Worm (Caenorhabditis elegans) whole organism, early embryonic: Measurements from ENCODE around the gene str-231.
A peak's percentile ranks its signal among the peaks of the same experiment; 100 is the strongest.
"Not testable (repeated sequence)": the region's sequence is repeated elsewhere in the genome, so short reads cannot be mapped to it uniquely, and the experiment has no call there.

Source experiments
- F13C5.2 ChIP-seq: sonication (generic microtip); optimal IDR thresholded peaks from 2 replicates; lab custom pipeline; 2017; ENCODE audit warnings: mild to moderate bottlenecking, missing genetic modification characterization, inconsistent platforms, missing compliant biosample characterization
- aly-1 ChIP-seq: sonication (generic microtip); optimal IDR thresholded peaks from 2 replicates; lab custom pipeline; 2016; ENCODE audit warnings: missing genetic modification characterization, missing compliant biosample characterization
- ama-1 ChIP-seq: fragments of 150-350 bp; optimal IDR thresholded peaks from 2 replicates; lab custom pipeline; 2014
- ceh-36 ChIP-seq: sonication (generic microtip); optimal IDR thresholded peaks from 2 replicates; lab custom pipeline; 2016; ENCODE audit warnings: missing genetic modification characterization, inconsistent platforms, missing compliant biosample characterization
- flt-1 ChIP-seq: fragments of 200-800 bp; sonication (Bioruptor generic); IDR thresholded peaks from 2 replicates; pipeline ENCODE4 v1.3.6; 2022; ENCODE audit warnings: missing genetic modification characterization, missing compliant biosample characterization
- hmg-4 ChIP-seq: fragments of 200-800 bp; sonication (Bioruptor generic); optimal IDR thresholded peaks from 2 replicates; lab custom pipeline; 2018; ENCODE audit warnings: mild to moderate bottlenecking, missing genetic modification characterization, missing compliant biosample characterization
- hnd-1 ChIP-seq: sonication (generic microtip); optimal IDR thresholded peaks from 2 replicates; lab custom pipeline; 2016; ENCODE audit warnings: missing genetic modification characterization, missing compliant biosample characterization
- pes-1 ChIP-seq: fragments of 200-800 bp; sonication (Bioruptor generic); IDR thresholded peaks from 2 replicates; pipeline ENCODE4 v1.3.6; 2022; ENCODE audit warnings: missing genetic modification reagents, missing genetic modification characterization, missing compliant biosample characterization
- sea-1 ChIP-seq: fragments of 200-800 bp; sonication (Bioruptor generic); conservative IDR thresholded peaks from 2 replicates; pipeline ENCODE4 v1.3.6; 2022; ENCODE audit warnings: missing genetic modification characterization, missing compliant biosample characterization
- tbx-11 ChIP-seq: fragments of 200-800 bp; sonication (Bioruptor generic); IDR thresholded peaks from 2 replicates; pipeline ENCODE4 v1.3.6; 2022; ENCODE audit warnings: missing genetic modification characterization, missing compliant biosample characterization
- tbx-37 ChIP-seq: fragments of 200-800 bp; sonication (Bioruptor generic); conservative IDR thresholded peaks from 2 replicates; pipeline ENCODE4 v1.3.6; 2022; ENCODE audit warnings: missing genetic modification reagents, missing genetic modification characterization, missing compliant biosample characterization
- tra-4 ChIP-seq: sonication (generic microtip); optimal IDR thresholded peaks from 2 replicates; lab custom pipeline; 2017; ENCODE audit warnings: missing genetic modification characterization, missing compliant biosample characterization

DNA sequence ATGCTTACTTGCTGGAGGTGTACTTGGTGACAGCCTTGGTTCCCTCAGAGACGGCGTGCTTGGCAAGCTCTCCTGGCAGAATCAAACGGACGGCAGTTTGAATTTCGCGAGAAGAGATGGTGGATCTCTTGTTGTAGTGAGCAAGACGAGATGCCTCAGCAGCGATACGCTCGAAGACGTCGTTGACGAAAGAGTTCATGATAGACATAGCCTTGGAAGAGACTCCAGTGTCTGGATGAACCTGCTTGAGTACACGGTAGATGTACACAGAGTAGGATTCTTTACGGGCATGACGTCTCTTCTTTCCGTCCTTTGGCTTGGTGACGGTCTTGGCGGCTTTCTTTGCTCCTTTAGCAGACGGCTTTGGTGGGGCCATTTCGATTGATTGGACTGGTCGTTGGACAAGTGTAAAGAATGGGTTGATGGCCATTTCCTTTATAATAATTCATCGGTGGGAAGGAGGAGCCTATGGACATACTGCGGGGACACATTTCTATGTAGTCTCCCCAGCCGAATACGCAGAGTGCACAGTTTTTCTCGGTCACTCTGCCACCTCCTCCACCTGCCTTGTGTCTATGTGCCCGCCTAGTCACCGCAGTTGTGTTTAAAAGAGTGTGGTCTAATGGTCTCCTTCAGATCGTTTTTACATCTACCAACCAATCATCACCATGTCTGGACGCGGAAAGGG, 32.9 kb upstream of the str-231 start, which contains the start of the genes his-4 and his-3:
- not testable (repeated sequence) for TF ChIP-seq F13C5.2; hmg-4 (GFP tag; lab: Kevin White, UChicago); ceh-36 (tag; lab: Kevin White, UChicago); hnd-1 (tag; lab: Kevin White, UChicago); tra-4 (tag; lab: Kevin White, UChicago)
- peak; percentile 58 for TF ChIP-seq aly-1 (tag; lab: Kevin White, UChicago)
- TF ChIP-seq sea-1 (GFP tag; lab: Robert Waterston, UW): peak; percentile 69
- 0 out of 2 replicates have a peak, but pooled peaks have one; percentile 9 for TF ChIP-seq tbx-37 (GFP tag; lab: Robert Waterston, UW)
- TF ChIP-seq tbx-11: 0 out of 2 replicates have a peak, but pooled peaks have one; percentile 4
- TF ChIP-seq pes-1 (GFP tag; lab: Robert Waterston, UW): peak; percentile 80
- TF ChIP-seq ama-1: peak; percentile 87
- TF ChIP-seq flt-1 (GFP tag; lab: Robert Waterston, UW): peak; percentile 59; the same call in 1 of the 2 replicates
